Worm (Caenorhabditis elegans) whole organism, L4 larva: ENCODE data around the gene col-40.

ENCODE experiments used
- F37D6.2 ChIP-seq: sonication (generic microtip); optimal IDR thresholded peaks from 2 replicates; lab custom pipeline; 2016; ENCODE audit warnings: mild to moderate bottlenecking, missing genetic modification characterization, missing compliant biosample characterization
- ces-1 ChIP-seq: fragments of 150-350 bp; sonication (generic microtip); optimal IDR thresholded peaks from 4 replicates; lab custom pipeline; 2014; ENCODE audit warnings: missing biosample characterization, missing genetic modification reagents, missing genetic modification characterization
- daf-12 ChIP-seq: fragments of 150-350 bp; optimal IDR thresholded peaks from 2 replicates; lab custom pipeline; 2014; ENCODE audit warnings: missing biosample characterization, missing genetic modification reagents, missing genetic modification characterization
- dmd-8 ChIP-seq: fragments of 200-800 bp; sonication (Bioruptor generic); IDR thresholded peaks from 2 replicates; pipeline ENCODE4 v1.3.6; 2022; ENCODE audit warnings: missing genetic modification characterization, missing compliant biosample characterization
- fkh-10 ChIP-seq: fragments of 150-350 bp; optimal IDR thresholded peaks from 2 replicates; lab custom pipeline; 2014; ENCODE audit warnings: missing biosample characterization, missing genetic modification reagents, missing genetic modification characterization
- fos-1 ChIP-seq: fragments of 150-350 bp; optimal IDR thresholded peaks from 2 replicates; lab custom pipeline; 2014; ENCODE audit warnings: missing biosample characterization, missing genetic modification characterization
- hlh-30 ChIP-seq: sonication (generic microtip); optimal IDR thresholded peaks from 2 replicates; lab custom pipeline; 2017; ENCODE audit warnings: antibody characterized with exemption, mild to moderate bottlenecking, missing genetic modification characterization, missing compliant biosample characterization; ENCODE audit not compliant: insufficient read depth
- jun-1 ChIP-seq: fragments of 150-350 bp; optimal IDR thresholded peaks from 2 replicates; lab custom pipeline; 2014; ENCODE audit warnings: missing biosample characterization, missing genetic modification reagents, missing genetic modification characterization
- lsy-2 ChIP-seq, 2 experiments: fragments of 150-350 bp in 1 of 2; sonication (generic microtip) in 1 of 2; optimal IDR thresholded peaks; 2 replicates each; lab custom pipeline; 2014 to 2017; ENCODE audit warnings: missing biosample characterization in 2 of 2, missing genetic modification characterization in 2 of 2
- nhr-28 ChIP-seq: fragments of 150-350 bp; optimal IDR thresholded peaks from 2 replicates; lab custom pipeline; 2014; ENCODE audit warnings: missing biosample characterization, missing genetic modification characterization
- pha-4 ChIP-seq, 2 experiments: fragments of 150-350 bp in 1 of 2; fragments of 200-800 bp in 1 of 2; sonication (Bioruptor generic) in 1 of 2; IDR thresholded peaks in 1 of 2; optimal IDR thresholded peaks in 1 of 2; 2 replicates each; pipeline versions ENCODE4 v1.3.6 to Lab custom; 2014 to 2022; ENCODE audit warnings: missing genetic modification characterization in 2 of 2, missing genetic modification reagents in 2 of 2, missing biosample characterization in 1 of 2, missing compliant biosample characterization in 1 of 2
- sdz-12 ChIP-seq: fragments of 200-800 bp; sonication (Bioruptor generic); optimal IDR thresholded peaks from 2 replicates; lab custom pipeline; 2018; ENCODE audit warnings: mild to moderate bottlenecking, missing genetic modification characterization, missing compliant biosample characterization
- unc-39 ChIP-seq: sonication (generic microtip); optimal IDR thresholded peaks from 2 replicates; lab custom pipeline; 2017; ENCODE audit warnings: missing biosample characterization, missing genetic modification characterization

DNA sequence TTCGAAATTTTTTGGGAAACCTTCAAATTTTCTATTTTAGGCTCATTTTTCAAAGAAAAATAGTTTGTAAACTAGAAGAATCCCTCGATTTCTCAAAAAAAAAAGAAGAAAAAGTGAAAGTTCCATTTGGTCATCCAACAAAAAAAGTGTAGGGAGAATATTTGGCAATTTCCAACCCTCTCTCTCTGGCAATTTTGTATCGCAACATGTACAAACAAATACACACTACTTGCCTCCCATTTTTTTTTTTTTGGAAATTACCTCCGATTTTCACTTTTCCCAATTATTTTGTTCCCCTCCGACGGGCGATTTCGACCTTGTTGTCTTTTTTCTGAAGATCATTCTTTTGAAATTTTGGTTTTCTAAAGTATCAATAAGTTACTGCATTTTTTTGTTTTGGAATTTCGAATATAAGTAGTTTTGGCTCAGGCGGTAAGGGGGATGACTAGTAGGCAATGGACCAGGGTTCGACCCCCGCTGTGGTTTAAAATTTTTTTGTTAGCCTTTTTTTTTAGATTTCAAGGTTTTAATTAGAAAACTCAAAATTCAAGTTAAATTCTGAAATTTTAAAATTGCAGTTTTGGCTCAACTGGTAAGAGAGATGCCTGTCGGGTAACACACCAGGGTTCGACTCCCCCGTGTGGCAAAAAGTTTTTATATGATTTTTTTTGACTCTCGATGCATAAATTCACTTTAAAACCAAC, 18.1 kb downstream of the col-40 start:
- TF ChIP-seq pha-4 (GFP tag; IDR thresholded peaks at IDR 0.05; lab: Robert Waterston, UW) (no peak), pha-4 (tag; optimal IDR thresholded peaks at IDR 0.05; lab: Kevin White, UChicago) (no peak), lsy-2 (tag; optimal IDR thresholded peaks at IDR 0.05; lab: Kevin White, UChicago) (no peak), ces-1 (GFP tag; lab: Kevin White, UChicago) (no peak), fos-1 (tag; lab: Kevin White, UChicago) (no peak), fkh-10 (GFP tag; lab: Kevin White, UChicago) (no peak), F37D6.2 (tag; lab: Kevin White, UChicago) (no peak), daf-12 (no peak), dmd-8 (GFP tag; lab: Robert Waterston, UW) (no peak), hlh-30 (tag; lab: Kevin White, UChicago) (no peak), sdz-12 (GFP tag; lab: Kevin White, UChicago) (no peak), nhr-28 (tag; lab: Kevin White, UChicago) (no peak), jun-1 (tag; lab: Kevin White, UChicago) (no peak), unc-39 (tag; lab: Kevin White, UChicago) (no peak)
